Worm (Caenorhabditis elegans) whole organism, late embryonic: ENCODE data around the gene npr-36.

Experiments
- Y22D7AL.16 ChIP-seq: sonication (generic microtip); optimal IDR thresholded peaks from 2 replicates; lab custom pipeline; 2016; ENCODE audit warnings: missing genetic modification characterization, missing compliant biosample characterization
- ahr-1 ChIP-seq: sonication (generic microtip); optimal IDR thresholded peaks from 2 replicates; lab custom pipeline; 2016; ENCODE audit warnings: missing genetic modification characterization, missing compliant biosample characterization
- lin-11 ChIP-seq: fragments of 200-800 bp; sonication (Bioruptor generic); optimal IDR thresholded peaks from 2 replicates; lab custom pipeline; 2018; ENCODE audit warnings: mild to moderate bottlenecking, missing genetic modification characterization, missing compliant biosample characterization
- nhr-11 ChIP-seq: fragments of 150-350 bp; optimal IDR thresholded peaks from 2 replicates; lab custom pipeline; 2014; ENCODE audit warnings: missing biosample characterization, missing genetic modification characterization
- syd-9 ChIP-seq: sonication (generic microtip); optimal IDR thresholded peaks from 2 replicates; lab custom pipeline; 2016; ENCODE audit warnings: mild to moderate bottlenecking, missing genetic modification characterization, moderate library complexity, missing compliant biosample characterization

ce11 chrX:17396456-17396855 is 36.9 kb downstream of the npr-36 start, which contains the start of the genes vap-1 and F11C7.2:
- no peak for TF ChIP-seq ahr-1 (tag; lab: Kevin White, UChicago)
- no peak for TF ChIP-seq lin-11 (tag; lab: Kevin White, UChicago)
- no peak for TF ChIP-seq Y22D7AL.16 (tag; lab: Kevin White, UChicago)
- TF ChIP-seq syd-9 (tag; lab: Kevin White, UChicago), result no peak
- TF ChIP-seq nhr-11 (tag; lab: Kevin White, UChicago), result no peak
